Worm (Caenorhabditis elegans) whole organism, L4 larva: ENCODE data around the gene srx-16.

Source experiments
- T20F7.1 ChIP-seq: fragments of 200-800 bp; sonication (Bioruptor generic); optimal IDR thresholded peaks from 2 replicates; lab custom pipeline; 2018; ENCODE audit warnings: mild to moderate bottlenecking, missing genetic modification characterization, missing compliant biosample characterization
- Y75B8A.6 ChIP-seq: fragments of 200-800 bp; sonication (Bioruptor generic); IDR thresholded peaks from 2 replicates; pipeline ENCODE4 v1.3.6; 2022; ENCODE audit warnings: missing genetic modification reagents, missing genetic modification characterization, missing compliant biosample characterization
- ZK546.5 ChIP-seq, 2 experiments: sonication (generic microtip); optimal IDR thresholded peaks; 2 replicates each; lab custom pipeline; 2017; ENCODE audit warnings: missing biosample characterization in 2 of 2, missing genetic modification characterization in 2 of 2
- aly-2 ChIP-seq: sonication (generic microtip); optimal IDR thresholded peaks from 2 replicates; lab custom pipeline; 2018; ENCODE audit warnings: missing biosample characterization, missing genetic modification characterization
- ama-1 ChIP-seq: fragments of 150-350 bp; optimal IDR thresholded peaks from 2 replicates; lab custom pipeline; 2014; ENCODE audit warnings: inconsistent platforms, mixed read lengths
- arid-1 ChIP-seq: fragments of 200-800 bp; sonication (Bioruptor generic); conservative IDR thresholded peaks from 2 replicates; pipeline ENCODE4 v1.3.6; 2022; ENCODE audit warnings: missing genetic modification reagents, missing genetic modification characterization, missing compliant biosample characterization
- ceh-28 ChIP-seq: fragments of 150-350 bp; optimal IDR thresholded peaks from 2 replicates; lab custom pipeline; 2014; ENCODE audit warnings: missing biosample characterization, missing genetic modification reagents, missing genetic modification characterization
- ces-1 ChIP-seq: fragments of 150-350 bp; sonication (generic microtip); optimal IDR thresholded peaks from 4 replicates; lab custom pipeline; 2014; ENCODE audit warnings: missing biosample characterization, missing genetic modification reagents, missing genetic modification characterization
- cey-2 ChIP-seq: sonication (generic microtip); optimal IDR thresholded peaks from 3 replicates; lab custom pipeline; 2017; ENCODE audit warnings: missing genetic modification characterization, mild to moderate bottlenecking, missing compliant biosample characterization, antibody characterized with exemption, borderline replicate concordance; ENCODE audit not compliant: insufficient read depth
- ctbp-1 ChIP-seq: fragments of 200-800 bp; sonication (Bioruptor generic); IDR thresholded peaks from 2 replicates; pipeline ENCODE4 v1.3.6; 2022; ENCODE audit warnings: missing genetic modification reagents, missing genetic modification characterization, missing compliant biosample characterization
- daf-16 ChIP-seq, 3 experiments: sonication (generic microtip); optimal IDR thresholded peaks; 2 replicates each; lab custom pipeline; 2016 to 2017; ENCODE audit warnings: missing genetic modification characterization in 3 of 3, missing genetic modification reagents in 3 of 3, mild to moderate bottlenecking in 2 of 3, missing compliant biosample characterization in 2 of 3, missing biosample characterization in 1 of 3, moderate library complexity in 1 of 3
- dmd-6 ChIP-seq: fragments of 200-800 bp; sonication (Bioruptor generic); IDR thresholded peaks from 2 replicates; pipeline ENCODE4 v1.3.6; 2022; ENCODE audit warnings: missing genetic modification reagents, missing genetic modification characterization, missing compliant biosample characterization
- duxl-1 ChIP-seq: sonication (generic microtip); optimal IDR thresholded peaks from 2 replicates; lab custom pipeline; 2016; ENCODE audit warnings: mild to moderate bottlenecking, missing genetic modification characterization, moderate library complexity, missing compliant biosample characterization; ENCODE audit not compliant: poor library complexity
- dve-1 ChIP-seq: sonication (generic microtip); optimal IDR thresholded peaks from 2 replicates; lab custom pipeline; 2017; ENCODE audit warnings: antibody characterized with exemption, mild to moderate bottlenecking, missing genetic modification characterization, missing compliant biosample characterization; ENCODE audit not compliant: insufficient read depth
- fkh-10 ChIP-seq: fragments of 150-350 bp; optimal IDR thresholded peaks from 2 replicates; lab custom pipeline; 2014; ENCODE audit warnings: missing biosample characterization, missing genetic modification reagents, missing genetic modification characterization
- fos-1 ChIP-seq: fragments of 150-350 bp; optimal IDR thresholded peaks from 2 replicates; lab custom pipeline; 2014; ENCODE audit warnings: missing biosample characterization, missing genetic modification characterization
- hif-1 ChIP-seq, 2 experiments: sonication (generic microtip); optimal IDR thresholded peaks; 2 replicates each; lab custom pipeline; 2016 to 2017; ENCODE audit warnings: missing compliant biosample characterization in 2 of 2, missing genetic modification characterization in 2 of 2, missing genetic modification reagents in 2 of 2, missing genotype in 2 of 2, mild to moderate bottlenecking in 1 of 2
- hlh-11 ChIP-seq: fragments of 200-800 bp; sonication (Bioruptor generic); optimal IDR thresholded peaks from 2 replicates; lab custom pipeline; 2018; ENCODE audit warnings: mild to moderate bottlenecking, missing genetic modification characterization, missing compliant biosample characterization
- hlh-30 ChIP-seq: sonication (generic microtip); optimal IDR thresholded peaks from 2 replicates; lab custom pipeline; 2017; ENCODE audit warnings: antibody characterized with exemption, mild to moderate bottlenecking, missing genetic modification characterization, missing compliant biosample characterization; ENCODE audit not compliant: insufficient read depth
- hmg-1.1 ChIP-seq: fragments of 200-800 bp; sonication (Bioruptor generic); IDR thresholded peaks from 2 replicates; pipeline ENCODE4 v1.3.6; 2022; ENCODE audit warnings: missing genetic modification reagents, missing genetic modification characterization, missing compliant biosample characterization
- jun-1 ChIP-seq: fragments of 150-350 bp; optimal IDR thresholded peaks from 2 replicates; lab custom pipeline; 2014; ENCODE audit warnings: missing biosample characterization, missing genetic modification reagents, missing genetic modification characterization
- lin-15B ChIP-seq: fragments of 150-350 bp; sonication (generic microtip); optimal IDR thresholded peaks from 3 replicates; lab custom pipeline; 2014; ENCODE audit warnings: missing biosample characterization, missing genetic modification characterization
- lin-39 ChIP-seq: fragments of 150-350 bp; optimal IDR thresholded peaks from 2 replicates; lab custom pipeline; 2014; ENCODE audit warnings: missing biosample characterization, missing genetic modification reagents, missing genetic modification characterization
- lsy-2 ChIP-seq, 2 experiments: fragments of 150-350 bp in 1 of 2; sonication (generic microtip) in 1 of 2; optimal IDR thresholded peaks; 2 replicates each; lab custom pipeline; 2014 to 2017; ENCODE audit warnings: missing biosample characterization in 2 of 2, missing genetic modification characterization in 2 of 2
- madf-5 ChIP-seq, 2 experiments: fragments of 200-800 bp; sonication (Bioruptor generic); IDR thresholded peaks; 2 replicates each; pipeline ENCODE4 v1.3.6; 2022; ENCODE audit warnings: missing compliant biosample characterization in 2 of 2, missing genetic modification characterization in 2 of 2
- madf-9 ChIP-seq: fragments of 200-800 bp; sonication (Bioruptor generic); conservative IDR thresholded peaks from 2 replicates; pipeline ENCODE4 v1.3.6; 2022; ENCODE audit warnings: missing genetic modification reagents, missing genetic modification characterization, missing compliant biosample characterization
- mdl-1 ChIP-seq, 2 experiments: fragments of 150-350 bp in 1 of 2; sonication (generic microtip) in 1 of 2; optimal IDR thresholded peaks; 2 replicates each; lab custom pipeline; 2014 to 2017; ENCODE audit warnings: missing biosample characterization in 2 of 2, missing genetic modification characterization in 2 of 2
- mep-1 ChIP-seq: fragments of 150-350 bp; sonication (generic microtip); optimal IDR thresholded peaks from 3 replicates; lab custom pipeline; 2014; ENCODE audit warnings: missing biosample characterization, missing genetic modification characterization
- mxl-2 ChIP-seq: fragments of 200-800 bp; sonication (Bioruptor generic); conservative IDR thresholded peaks from 2 replicates; pipeline ENCODE4 v1.3.6; 2022; ENCODE audit warnings: missing genetic modification reagents, missing genetic modification characterization, missing compliant biosample characterization
- mxl-3 ChIP-seq: fragments of 200-800 bp; sonication (Bioruptor generic); optimal IDR thresholded peaks from 2 replicates; lab custom pipeline; 2018; ENCODE audit warnings: mild to moderate bottlenecking, missing genetic modification characterization, missing compliant biosample characterization
- nhr-10 ChIP-seq: fragments of 150-350 bp; optimal IDR thresholded peaks from 2 replicates; lab custom pipeline; 2014; ENCODE audit warnings: missing biosample characterization, missing genetic modification characterization
- nhr-102 ChIP-seq: sonication (generic microtip); optimal IDR thresholded peaks from 2 replicates; lab custom pipeline; 2016; ENCODE audit warnings: mild to moderate bottlenecking, missing genetic modification characterization, moderate library complexity, missing compliant biosample characterization
- nhr-237 ChIP-seq: sonication (generic microtip); optimal IDR thresholded peaks from 2 replicates; lab custom pipeline; 2017; ENCODE audit warnings: missing biosample characterization, missing genetic modification characterization
- nhr-28 ChIP-seq: fragments of 150-350 bp; optimal IDR thresholded peaks from 2 replicates; lab custom pipeline; 2014; ENCODE audit warnings: missing biosample characterization, missing genetic modification characterization
- nhr-77 ChIP-seq: fragments of 150-350 bp; optimal IDR thresholded peaks from 2 replicates; lab custom pipeline; 2014; ENCODE audit warnings: missing biosample characterization, missing genetic modification characterization
- php-3 ChIP-seq: fragments of 200-800 bp; sonication (Bioruptor generic); IDR thresholded peaks from 2 replicates; pipeline ENCODE4 v1.3.6; 2022; ENCODE audit warnings: missing genetic modification reagents, missing genetic modification characterization, missing compliant biosample characterization
- pqm-1 ChIP-seq: sonication (generic microtip); optimal IDR thresholded peaks from 2 replicates; lab custom pipeline; 2017; ENCODE audit warnings: missing biosample characterization, missing genetic modification characterization
- skn-1 ChIP-seq: fragments of 150-350 bp; optimal IDR thresholded peaks from 2 replicates; lab custom pipeline; 2014; ENCODE audit warnings: missing biosample characterization, missing genetic modification characterization
- tag-97 ChIP-seq: fragments of 200-800 bp; sonication (Bioruptor generic); IDR thresholded peaks from 2 replicates; pipeline ENCODE4 v1.3.6; 2022; ENCODE audit warnings: missing genetic modification characterization, missing compliant biosample characterization
- unc-130 ChIP-seq: sonication (generic microtip); optimal IDR thresholded peaks from 2 replicates; lab custom pipeline; 2016; ENCODE audit warnings: missing genetic modification reagents, missing genetic modification characterization, missing compliant biosample characterization
- vab-7 ChIP-seq: fragments of 200-800 bp; sonication (Bioruptor generic); IDR thresholded peaks from 2 replicates; pipeline ENCODE4 v1.3.6; 2022; ENCODE audit warnings: missing genetic modification reagents, missing genetic modification characterization, missing compliant biosample characterization
- ztf-7 ChIP-seq: fragments of 150-350 bp; optimal IDR thresholded peaks from 2 replicates; lab custom pipeline; 2014; ENCODE audit warnings: missing biosample characterization, missing genetic modification characterization

The srx-16 gene

DNA sequence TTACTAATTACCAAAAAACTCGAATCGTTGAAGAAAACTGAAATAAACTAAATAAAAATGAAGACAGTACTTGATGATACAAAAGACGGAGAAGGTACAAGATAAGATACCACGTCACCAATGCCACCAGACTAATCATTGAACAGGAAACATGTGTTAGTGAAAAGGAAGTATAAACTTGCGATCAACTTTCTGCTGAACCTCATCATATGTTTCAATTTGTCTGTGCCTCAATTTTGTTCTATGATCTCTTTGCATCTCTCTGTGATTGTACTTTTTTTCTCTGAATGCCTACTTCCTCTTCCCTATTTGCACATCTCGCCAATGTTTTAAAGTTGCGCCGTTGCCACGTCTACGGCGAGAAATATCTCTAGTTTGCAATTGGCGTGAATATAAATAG, 17.9 kb downstream of the srx-16 start (continued):
- TF ChIP-seq lin-15B (tag; lab: Kevin White, UChicago) (no peak), fos-1 (tag; lab: Kevin White, UChicago) (no peak), hif-1 (tag; optimal IDR thresholded peaks at IDR 0.05; lab: Kevin White, UChicago) (peak in 1 of 2 experiments; percentile 49), madf-5 (GFP tag; IDR thresholded peaks at IDR 0.05; lab: Robert Waterston, UW) (no peak), hlh-30 (tag; lab: Kevin White, UChicago) (peak; percentile 88), ztf-7 (peak; percentile 3), aly-2 (no peak), nhr-102 (tag; lab: Kevin White, UChicago) (no peak), jun-1 (tag; lab: Kevin White, UChicago) (no peak), cey-2 (tag; lab: Kevin White, UChicago) (peak; percentile 79), T20F7.1 (peak; percentile 1), ZK546.5 (tag; optimal IDR thresholded peaks at IDR 0.05; lab: Kevin White, UChicago) (no peak), Y75B8A.6 (GFP tag; lab: Robert Waterston, UW) (no peak), hlh-11 (peak; percentile 58), nhr-237 (tag; lab: Kevin White, UChicago) (no peak), lsy-2 (tag; optimal IDR thresholded peaks at IDR 0.05; lab: Kevin White, UChicago) (peak in 1 of 2 experiments; percentile 27), dmd-6 (GFP tag; lab: Robert Waterston, UW) (peak; percentile 93), arid-1 (no peak), nhr-10 (tag; lab: Kevin White, UChicago) (peak; percentile 80), ama-1 (lab: Kevin White, UChicago) (no peak), daf-16 (GFP tag; optimal IDR thresholded peaks at IDR 0.05; lab: Kevin White, UChicago) (no peak), daf-16 (tag; optimal IDR thresholded peaks at IDR 0.05; lab: Kevin White, UChicago) (peak; percentile 27), ceh-28 (tag; lab: Kevin White, UChicago) (no peak), mxl-2 (GFP tag; lab: Robert Waterston, UW) (no peak), vab-7 (GFP tag; lab: Robert Waterston, UW) (no peak), mep-1 (tag; lab: Kevin White, UChicago) (peak; percentile 14), ces-1 (GFP tag; lab: Kevin White, UChicago) (no peak), lin-39 (tag; lab: Kevin White, UChicago) (no peak)

DNA sequence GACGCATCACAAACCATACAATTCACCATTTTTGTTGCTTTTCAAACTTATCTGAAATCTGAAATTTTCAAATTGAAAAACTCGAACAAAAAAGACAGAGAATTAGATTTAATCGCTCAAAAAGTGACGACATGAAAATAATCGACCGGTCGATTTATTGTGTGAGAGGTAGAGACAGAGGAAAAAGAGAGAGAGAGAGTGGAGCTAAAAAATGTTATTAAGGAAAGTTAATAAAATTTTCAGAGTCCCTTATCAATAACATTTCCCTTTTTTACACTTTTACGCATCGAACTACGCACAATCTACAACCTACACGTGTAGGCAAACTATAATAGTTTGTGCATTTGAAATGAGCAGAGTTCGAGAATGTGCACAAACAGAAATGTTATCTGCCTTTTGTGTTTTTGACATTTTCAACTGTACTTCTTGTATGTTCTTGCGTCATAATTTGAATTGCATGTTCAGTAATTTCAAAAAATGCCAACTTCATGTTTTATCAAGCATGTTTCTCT, 20.9 kb downstream of the srx-16 start, which contains the start of gene nhr-107:
Gene nhr-107, minus strand, starts transcription at position 51 of the 512 bp plus-strand sequence.
- TF ChIP-seq php-3 (GFP tag; lab: Robert Waterston, UW) (peak; percentile 18; the same call in 1 of the 2 replicates), daf-16 (GFP tag; optimal IDR thresholded peaks at IDR 0.05; lab: Kevin White, UChicago) (no peak), daf-16 (tag; optimal IDR thresholded peaks at IDR 0.05; lab: Kevin White, UChicago) (peak; percentile 78), dmd-6 (GFP tag; lab: Robert Waterston, UW) (peak; percentile 13), jun-1 (tag; lab: Kevin White, UChicago) (no peak), mep-1 (tag; lab: Kevin White, UChicago) (no peak), tag-97 (no peak), lsy-2 (tag; optimal IDR thresholded peaks at IDR 0.05; lab: Kevin White, UChicago) (peak in 1 of 2 experiments; percentile 19), dve-1 (tag; lab: Kevin White, UChicago) (peak; percentile 24), fos-1 (tag; lab: Kevin White, UChicago) (no peak), nhr-28 (peak; percentile 96), nhr-10 (tag; lab: Kevin White, UChicago) (no peak)

DNA sequence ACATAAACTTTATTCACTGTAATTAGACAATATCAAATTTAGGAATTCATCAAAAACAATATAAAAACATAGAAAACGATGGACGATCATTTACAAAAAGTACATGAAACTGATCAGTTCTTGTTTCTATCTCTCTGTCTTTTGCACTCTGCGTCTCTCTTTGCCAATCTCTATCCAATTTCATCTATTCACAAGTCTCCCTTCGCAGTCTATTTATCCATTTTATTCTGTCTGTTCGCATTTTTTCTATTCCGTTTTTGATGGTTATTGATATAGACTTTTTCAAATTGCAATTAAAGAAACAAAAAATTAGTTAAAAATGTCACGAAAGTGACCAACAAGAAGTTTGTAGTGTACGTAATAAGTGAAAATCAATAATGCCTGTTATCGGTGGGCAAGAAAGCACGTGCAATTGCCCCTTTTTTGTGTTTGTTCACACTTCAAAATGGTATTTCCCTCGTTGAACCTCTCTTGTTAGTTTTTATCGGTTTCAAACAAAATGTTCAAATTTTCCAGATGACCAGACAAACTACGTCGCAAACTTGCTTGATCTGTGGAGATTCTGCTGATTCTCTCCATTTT, 22.2 kb downstream of the srx-16 start, which contains the start of gene nhr-42:
Gene nhr-42, plus strand, starts transcription at position 517 of the 582 bp plus-strand sequence.
- TF ChIP-seq ctbp-1 (GFP tag; lab: Robert Waterston, UW) (no peak), pqm-1 (tag; lab: Kevin White, UChicago) (peak; percentile 22), Y75B8A.6 (GFP tag; lab: Robert Waterston, UW) (no peak), hlh-11 (peak; percentile 52), mep-1 (tag; lab: Kevin White, UChicago) (peak; percentile 20), unc-130 (no peak), mxl-3 (GFP tag; lab: Kevin White, UChicago) (peak; percentile 38), skn-1 (no peak), dmd-6 (GFP tag; lab: Robert Waterston, UW) (peak; percentile 54), hif-1 (tag; optimal IDR thresholded peaks at IDR 0.05; lab: Kevin White, UChicago) (peak in 1 of 2 experiments; percentile 57), nhr-28 (peak; percentile 79), fkh-10 (GFP tag; lab: Kevin White, UChicago) (no peak), mdl-1 (tag; optimal IDR thresholded peaks at IDR 0.05; lab: Kevin White, UChicago) (peak in 1 of 2 experiments; percentile 83), dve-1 (tag; lab: Kevin White, UChicago) (peak; percentile 19), daf-16 (GFP tag; optimal IDR thresholded peaks at IDR 0.05; lab: Kevin White, UChicago) (no peak), daf-16 (tag; optimal IDR thresholded peaks at IDR 0.05; lab: Kevin White, UChicago) (peak; percentile 51), duxl-1 (no peak), madf-9 (GFP tag; lab: Robert Waterston, UW) (no peak), nhr-77 (tag; lab: Kevin White, UChicago) (no peak), lsy-2 (tag; optimal IDR thresholded peaks at IDR 0.05; lab: Kevin White, UChicago) (peak in 1 of 2 experiments; percentile 20), ces-1 (GFP tag; lab: Kevin White, UChicago) (no peak), hmg-1.1 (GFP tag; lab: Robert Waterston, UW) (no peak)
